Worm (Caenorhabditis elegans): Measurements from ENCODE around the gene nex-4.

nex-4 gene

ce11 chrV:4881377-4881776 lies 30.1 kb downstream of the nex-4 start, which contains the start of gene str-32:
Gene str-32, minus strand, starts transcription at chrV:4881477.
- TF ChIP-seq elt-1 (tag; optimal IDR thresholded peaks at IDR 0.05), result no peak
- no peak for TF ChIP-seq hmg-11 (tag; optimal IDR thresholded peaks at IDR 0.05)
- TF ChIP-seq skn-1 (tag; optimal IDR thresholded peaks at IDR 0.05), result no peak
- no peak for TF ChIP-seq fkh-10 (GFP tag; optimal IDR thresholded peaks at IDR 0.05)
- TF ChIP-seq egl-27 (tag; optimal IDR thresholded peaks at IDR 0.05), result no peak
- TF ChIP-seq unc-39 (tag; optimal IDR thresholded peaks at IDR 0.05), result no peak
- no peak for TF ChIP-seq nhr-76 (tag; optimal IDR thresholded peaks at IDR 0.05)

ce11 chrV:4884490-4884889 lies 33.3 kb downstream of the nex-4 start, which contains the start of gene T19H12.12:
Gene T19H12.12, plus strand, starts transcription at chrV:4884790.
- TF ChIP-seq elt-2 (tag; optimal IDR thresholded peaks at IDR 0.05) (no peak), ztf-11 (tag; optimal IDR thresholded peaks at IDR 0.05) (no peak), fos-1 (tag; optimal IDR thresholded peaks at IDR 0.05) (no peak), hmg-11 (tag; optimal IDR thresholded peaks at IDR 0.05) (no peak), sea-2 (GFP tag; optimal IDR thresholded peaks at IDR 0.05) (no peak), pqm-1 (tag; optimal IDR thresholded peaks at IDR 0.05) (no peak), nhr-77 (tag; optimal IDR thresholded peaks at IDR 0.05) (no peak), zag-1 (tag; optimal IDR thresholded peaks at IDR 0.05) (no peak), nhr-43 (tag; optimal IDR thresholded peaks at IDR 0.05; ENCODE audit: poor library complexity, severe bottlenecking) (no peak), ama-1 (optimal IDR thresholded peaks at IDR 0.05) (no peak), mml-1 (tag; optimal IDR thresholded peaks at IDR 0.05) (no peak)

DNA sequence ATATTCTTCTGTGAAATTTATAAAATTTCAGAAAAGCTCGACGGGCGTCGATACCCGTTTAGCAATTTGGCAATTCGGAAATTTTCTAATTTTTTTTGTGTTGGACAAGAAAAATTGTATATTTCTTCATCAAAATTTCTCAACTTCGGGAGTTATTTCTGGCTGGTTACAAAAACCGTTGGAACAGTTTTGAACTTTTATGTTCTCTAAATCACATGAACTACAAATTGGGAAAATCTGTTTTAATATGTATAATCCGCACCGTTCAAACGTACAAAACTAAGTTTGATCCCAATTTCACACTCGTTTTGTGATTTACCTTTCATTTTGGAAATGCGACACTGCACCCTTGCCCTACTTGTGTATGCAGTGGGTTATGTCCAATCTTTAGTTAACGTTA lies 34.1 kb downstream of the nex-4 start, which contains the start of gene T19H12.3:
Gene T19H12.3 (plus strand): TSS at position 301 of the 400 bp plus-strand sequence.
- TF ChIP-seq nhr-77 (tag; optimal IDR thresholded peaks at IDR 0.05) (no peak), ztf-4 (tag; optimal IDR thresholded peaks at IDR 0.05) (no peak), nhr-76 (tag; optimal IDR thresholded peaks at IDR 0.05) (no peak), lin-39 (tag; optimal IDR thresholded peaks at IDR 0.05) (no peak), fos-1 (tag; optimal IDR thresholded peaks at IDR 0.05) (no peak), lsy-12 (tag; optimal IDR thresholded peaks at IDR 0.05) (no peak), skn-1 (tag; optimal IDR thresholded peaks at IDR 0.05) (no peak)

DNA sequence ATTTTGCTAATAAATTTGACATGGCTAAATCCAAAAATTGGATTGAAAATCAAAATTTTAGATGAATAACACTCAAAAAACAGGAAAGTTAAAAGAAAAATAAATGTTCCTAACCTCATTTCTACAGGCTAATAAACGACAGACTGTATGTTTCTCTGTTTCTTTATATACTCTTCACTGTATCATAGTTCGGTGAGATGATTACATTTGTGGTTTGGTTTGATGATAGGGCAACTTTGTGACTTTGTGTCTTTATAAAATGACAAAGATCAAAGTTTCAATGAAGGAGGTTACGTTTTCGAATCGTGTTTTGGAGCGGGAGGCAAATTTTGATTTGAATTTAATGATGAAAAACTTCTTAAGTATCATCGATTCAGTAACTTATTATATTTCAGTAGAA lies 38.2 kb downstream of the nex-4 start, which contains the start of gene ugt-12:
Gene ugt-12 (minus strand): TSS at position 153 of the 400 bp plus-strand sequence.
- TF ChIP-seq skn-1 (tag; optimal IDR thresholded peaks at IDR 0.05) (no peak), fkh-2 (tag; optimal IDR thresholded peaks at IDR 0.05) (no peak), pqm-1 (tag; optimal IDR thresholded peaks at IDR 0.05) (peak; percentile 43), ama-1 (optimal IDR thresholded peaks at IDR 0.05) (no peak), fos-1 (tag; optimal IDR thresholded peaks at IDR 0.05) (no peak), ceh-28 (tag; optimal IDR thresholded peaks at IDR 0.05) (no peak), nhr-23 (tag; optimal IDR thresholded peaks at IDR 0.05) (peak; percentile 35), elt-1 (tag; optimal IDR thresholded peaks at IDR 0.05) (no peak), nhr-43 (tag; optimal IDR thresholded peaks at IDR 0.05; ENCODE audit: poor library complexity, severe bottlenecking) (no peak), elt-2 (tag; optimal IDR thresholded peaks at IDR 0.05) (peak; percentile 71), pha-4 (tag; optimal IDR thresholded peaks at IDR 0.05) (peak; percentile 39), hmg-11 (tag; optimal IDR thresholded peaks at IDR 0.05) (no peak)

DNA sequence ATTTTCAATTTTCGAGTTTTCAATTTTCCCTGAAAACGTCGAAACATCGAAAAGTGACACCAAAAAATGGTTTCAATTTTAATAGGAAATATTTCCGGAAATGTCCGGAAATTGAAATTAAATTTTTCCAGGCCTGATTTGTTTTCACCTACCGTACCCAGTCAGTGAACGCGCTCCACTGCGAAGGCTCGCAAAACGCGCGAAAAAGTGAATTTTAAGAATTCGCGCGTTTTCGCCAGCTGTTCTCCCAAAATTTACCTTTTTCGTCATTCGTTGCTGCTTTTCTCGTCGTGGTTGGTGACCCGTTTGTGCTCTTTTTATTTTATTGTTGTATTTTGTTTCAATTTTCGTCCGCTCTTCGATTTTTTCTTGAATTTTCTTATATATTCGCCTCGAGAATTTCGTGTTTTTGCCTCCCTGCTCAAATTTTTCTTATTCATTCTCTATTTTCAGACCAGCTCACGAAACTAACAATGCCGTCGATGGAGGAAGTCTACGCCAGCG lies 38.8 kb downstream of the nex-4 start, which contains the start of gene T19H12.2:
Gene T19H12.2 (plus strand): TSS at position 454 of the 504 bp plus-strand sequence.
- TF ChIP-seq aly-2 (tag; optimal IDR thresholded peaks at IDR 0.05) (no peak), pqm-1 (tag; optimal IDR thresholded peaks at IDR 0.05) (no peak), zag-1 (tag; optimal IDR thresholded peaks at IDR 0.05) (no peak), elt-1 (tag; optimal IDR thresholded peaks at IDR 0.05) (no peak), lsy-12 (tag; optimal IDR thresholded peaks at IDR 0.05) (no peak), ceh-9 (tag; optimal IDR thresholded peaks at IDR 0.05) (no peak), ZK546.5 (tag; optimal IDR thresholded peaks at IDR 0.05) (no peak), fkh-2 (tag; optimal IDR thresholded peaks at IDR 0.05) (no peak), unc-62 (GFP tag; optimal IDR thresholded peaks at IDR 0.05) (no peak), nhr-23 (tag; optimal IDR thresholded peaks at IDR 0.05) (no peak), jun-1 (tag; optimal IDR thresholded peaks at IDR 0.05) (no peak), fkh-10 (GFP tag; optimal IDR thresholded peaks at IDR 0.05) (no peak), ztf-11 (tag; optimal IDR thresholded peaks at IDR 0.05) (no peak), nhr-237 (tag; optimal IDR thresholded peaks at IDR 0.05) (no peak), daf-12 (tag; optimal IDR thresholded peaks at IDR 0.05) (no peak), nhr-28 (tag; optimal IDR thresholded peaks at IDR 0.05) (no peak), nhr-67 (tag; optimal IDR thresholded peaks at IDR 0.05) (no peak), mml-1 (tag; optimal IDR thresholded peaks at IDR 0.05) (no peak)

Data from whole organism, L3 larva.